Worm (Caenorhabditis elegans) whole organism, midembryonic: ENCODE data around the gene crb-3.

Experiments
- T22C8.4 ChIP-seq: fragments of 200-800 bp; sonication (Bioruptor generic); IDR thresholded peaks from 2 replicates; pipeline ENCODE4 v1.3.6; 2022; ENCODE audit warnings: missing genetic modification characterization, missing compliant biosample characterization
- cog-1 ChIP-seq: sonication (generic microtip); optimal IDR thresholded peaks from 2 replicates; lab custom pipeline; 2016; ENCODE audit warnings: missing genetic modification characterization, missing compliant biosample characterization
- flt-1 ChIP-seq: fragments of 200-800 bp; sonication (Bioruptor generic); IDR thresholded peaks from 2 replicates; pipeline ENCODE4 v1.3.6; 2022; ENCODE audit warnings: missing genetic modification characterization, missing compliant biosample characterization
- klf-2 ChIP-seq: fragments of 200-800 bp; sonication (Bioruptor generic); conservative IDR thresholded peaks from 2 replicates; pipeline ENCODE4 v1.3.6; 2022; ENCODE audit warnings: missing genetic modification reagents, missing genetic modification characterization, missing compliant biosample characterization
- med-1 ChIP-seq: sonication (generic microtip); optimal IDR thresholded peaks from 2 replicates; lab custom pipeline; 2017; ENCODE audit warnings: missing genetic modification characterization, mild to moderate bottlenecking, missing compliant biosample characterization, antibody characterized with exemption, missing genetic modification reagents; ENCODE audit not compliant: insufficient read depth
- ref-1 ChIP-seq: fragments of 200-800 bp; sonication (Bioruptor generic); conservative IDR thresholded peaks from 2 replicates; pipeline ENCODE4 v1.3.6; 2022; ENCODE audit warnings: missing genetic modification reagents, missing genetic modification characterization, missing compliant biosample characterization
- tab-1 ChIP-seq: fragments of 200-800 bp; sonication (Bioruptor generic); IDR thresholded peaks from 2 replicates; pipeline ENCODE4 v1.3.6; 2022; ENCODE audit warnings: missing genetic modification characterization, missing compliant biosample characterization
- ztf-23 ChIP-seq: fragments of 200-800 bp; sonication (Bioruptor generic); IDR thresholded peaks from 2 replicates; pipeline ENCODE4 v1.3.6; 2022; ENCODE audit warnings: missing genetic modification reagents, missing genetic modification characterization, missing compliant biosample characterization
- ztf-29 ChIP-seq: fragments of 200-800 bp; sonication (Bioruptor generic); IDR thresholded peaks from 2 replicates; pipeline ENCODE4 v1.3.6; 2022; ENCODE audit warnings: missing genetic modification reagents, missing genetic modification characterization, missing compliant biosample characterization

crb-3 gene

DNA sequence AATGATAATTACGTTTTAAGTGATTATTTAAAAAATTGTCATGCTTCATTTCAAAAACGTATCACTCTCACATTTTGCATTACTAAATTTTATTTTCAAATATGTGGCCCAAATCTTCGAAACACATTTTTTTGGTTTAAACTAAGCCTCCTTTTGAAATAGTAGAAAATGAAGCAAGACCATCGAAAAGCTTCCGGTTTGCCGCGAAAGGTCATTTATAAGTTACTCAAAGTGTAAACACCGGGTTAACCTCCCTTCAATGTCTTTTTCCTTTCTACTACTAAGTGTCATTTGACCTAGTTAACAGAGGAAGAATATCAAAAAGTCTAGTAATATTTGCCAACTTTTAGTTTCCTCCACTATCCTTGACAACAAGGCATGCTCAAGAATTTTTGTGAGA lies 3.2 kb downstream of the crb-3 start:
- TF ChIP-seq cog-1 (tag; lab: Kevin White, UChicago) (no peak), ref-1 (GFP tag; lab: Robert Waterston, UW) (no peak), flt-1 (GFP tag; lab: Robert Waterston, UW) (no peak), klf-2 (GFP tag; lab: Robert Waterston, UW) (no peak), ztf-29 (GFP tag; lab: Robert Waterston, UW) (no peak), tab-1 (no peak), med-1 (GFP tag; lab: Kevin White, UChicago) (no peak), T22C8.4 (GFP tag; lab: Robert Waterston, UW) (no peak), ztf-23 (no peak)

DNA sequence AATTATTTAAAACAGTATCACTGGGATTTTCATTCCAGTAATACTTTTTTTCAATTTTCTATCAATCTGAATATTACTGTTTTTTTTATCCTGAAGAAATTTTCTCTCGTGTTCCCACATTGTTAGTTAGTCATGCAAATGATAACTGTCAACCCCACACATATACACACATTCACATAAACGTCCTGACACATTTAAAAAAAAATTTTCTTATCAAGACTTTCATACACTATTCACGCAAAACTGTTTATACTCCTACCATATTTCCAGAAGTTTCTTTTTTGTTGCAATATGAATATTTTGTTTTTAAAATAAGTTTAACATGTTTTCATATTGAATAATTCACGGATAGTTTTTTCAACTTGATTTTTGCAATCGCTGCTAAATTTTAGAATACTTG lies 4.9 kb downstream of the crb-3 start:
- no peak for TF ChIP-seq T22C8.4 (GFP tag; lab: Robert Waterston, UW)
- no peak for TF ChIP-seq klf-2 (GFP tag; lab: Robert Waterston, UW)
- no peak for TF ChIP-seq ref-1 (GFP tag; lab: Robert Waterston, UW)
- no peak for TF ChIP-seq flt-1 (GFP tag; lab: Robert Waterston, UW)
- TF ChIP-seq cog-1 (tag; lab: Kevin White, UChicago): no peak
- TF ChIP-seq ztf-23: no peak
- TF ChIP-seq tab-1: no peak
- TF ChIP-seq ztf-29 (GFP tag; lab: Robert Waterston, UW): no peak

DNA sequence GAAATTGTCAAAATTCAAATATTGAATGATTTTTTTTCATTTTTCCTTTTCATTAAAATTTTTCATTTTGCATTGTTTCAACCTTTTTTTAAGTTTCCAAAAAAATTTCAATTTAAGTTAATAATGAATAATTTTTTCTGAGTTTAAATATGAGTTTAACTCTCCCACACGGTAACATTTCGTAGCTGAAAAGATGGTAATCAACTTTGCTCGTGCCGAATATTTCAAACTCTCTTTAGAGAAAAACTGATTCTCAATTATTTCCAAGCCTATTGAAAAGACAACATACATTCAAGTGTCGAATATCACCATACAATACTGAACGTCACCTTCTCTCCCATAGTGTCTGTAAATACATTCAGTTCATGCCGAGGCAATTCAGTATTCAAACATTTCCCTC lies 5.4 kb downstream of the crb-3 start:
- TF ChIP-seq med-1 (GFP tag; lab: Kevin White, UChicago): no peak
- TF ChIP-seq klf-2 (GFP tag; lab: Robert Waterston, UW): no peak
- no peak for TF ChIP-seq flt-1 (GFP tag; lab: Robert Waterston, UW)
- TF ChIP-seq tab-1: no peak

ce11 chrX:9210086-9210485 lies 6.5 kb downstream of the crb-3 start:
- TF ChIP-seq klf-2 (GFP tag; lab: Robert Waterston, UW): no peak
- TF ChIP-seq ref-1 (GFP tag; lab: Robert Waterston, UW): no peak
- no peak for TF ChIP-seq cog-1 (tag; lab: Kevin White, UChicago)
- no peak for TF ChIP-seq ztf-23
- no peak for TF ChIP-seq ztf-29 (GFP tag; lab: Robert Waterston, UW)
- TF ChIP-seq med-1 (GFP tag; lab: Kevin White, UChicago): no peak
- no peak for TF ChIP-seq T22C8.4 (GFP tag; lab: Robert Waterston, UW)
- TF ChIP-seq flt-1 (GFP tag; lab: Robert Waterston, UW): no peak
- no peak for TF ChIP-seq tab-1

DNA sequence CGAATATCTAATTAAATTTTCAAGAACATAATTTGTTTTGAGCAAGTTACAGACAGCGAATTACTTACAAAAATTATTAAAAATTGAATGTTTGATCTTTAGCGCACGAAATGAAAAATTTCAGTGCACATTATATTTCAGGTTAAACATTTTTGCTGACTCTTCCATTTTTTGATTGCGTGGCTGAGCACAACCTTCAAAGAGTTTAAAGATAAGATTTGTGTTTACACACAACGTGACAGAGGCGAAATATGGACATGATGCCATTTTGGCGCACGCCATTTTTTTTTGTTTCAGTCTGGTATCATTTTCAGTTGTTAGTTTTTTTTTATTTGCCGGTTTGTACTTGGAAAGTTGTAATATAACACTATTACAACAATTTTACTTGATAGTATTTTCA lies 9.1 kb downstream of the crb-3 start:
- no peak for TF ChIP-seq med-1 (GFP tag; lab: Kevin White, UChicago)
- no peak for TF ChIP-seq ref-1 (GFP tag; lab: Robert Waterston, UW)
- TF ChIP-seq T22C8.4 (GFP tag; lab: Robert Waterston, UW): no peak
- no peak for TF ChIP-seq klf-2 (GFP tag; lab: Robert Waterston, UW)
- no peak for TF ChIP-seq flt-1 (GFP tag; lab: Robert Waterston, UW)
- TF ChIP-seq cog-1 (tag; lab: Kevin White, UChicago): no peak
- TF ChIP-seq ztf-23: no peak
- no peak for TF ChIP-seq tab-1
- TF ChIP-seq ztf-29 (GFP tag; lab: Robert Waterston, UW): no peak

DNA sequence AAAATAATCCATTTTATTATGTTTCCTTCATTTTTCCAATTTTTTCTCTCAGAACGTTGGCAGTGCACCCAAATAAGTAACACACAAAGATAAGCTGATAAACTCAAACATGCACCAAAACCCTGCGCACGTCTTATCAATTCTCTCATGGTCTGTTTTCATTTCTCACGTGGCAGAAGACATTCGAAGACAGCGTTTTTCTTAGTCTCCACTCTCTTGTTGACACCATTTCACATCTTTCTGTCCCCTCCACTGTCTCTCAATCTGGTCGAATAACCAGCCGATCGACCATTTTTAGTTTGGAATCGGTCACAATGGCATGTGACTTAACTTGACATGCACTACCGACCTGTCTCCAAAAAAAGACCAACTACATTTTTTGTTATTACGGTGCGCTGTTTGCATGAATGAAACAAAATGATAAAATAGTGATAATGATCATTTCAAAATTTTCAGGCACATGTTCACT lies 10.3 kb downstream of the crb-3 start, which contains the start of gene C35B8.3:
TSS of gene C35B8.3 (plus strand) at position 51 of the 469 bp plus-strand sequence.
- TF ChIP-seq ztf-23: no peak
- no peak for TF ChIP-seq T22C8.4 (GFP tag; lab: Robert Waterston, UW)
- no peak for TF ChIP-seq med-1 (GFP tag; lab: Kevin White, UChicago)
- no peak for TF ChIP-seq tab-1
- no peak for TF ChIP-seq cog-1 (tag; lab: Kevin White, UChicago)
- no peak for TF ChIP-seq flt-1 (GFP tag; lab: Robert Waterston, UW)

- no peak for TF ChIP-seq tab-1
- no peak for TF ChIP-seq ztf-23
- 0 out of 2 replicates have a peak, but pooled peaks have one; percentile 51 for TF ChIP-seq klf-2 (GFP tag; lab: Robert Waterston, UW)
- peak; percentile 73 for TF ChIP-seq flt-1 (GFP tag; lab: Robert Waterston, UW)
- TF ChIP-seq ztf-29 (GFP tag; lab: Robert Waterston, UW): no peak
- peak; percentile 48 for TF ChIP-seq cog-1 (tag; lab: Kevin White, UChicago)
- TF ChIP-seq ref-1 (GFP tag; lab: Robert Waterston, UW): no peak
- TF ChIP-seq med-1 (GFP tag; lab: Kevin White, UChicago): no peak
- no peak for TF ChIP-seq T22C8.4 (GFP tag; lab: Robert Waterston, UW)
Measured at ce11 chrX:9225273-9225672, 21.7 kb downstream of the crb-3 start.

- TF ChIP-seq klf-2 (GFP tag; lab: Robert Waterston, UW) (no peak), med-1 (GFP tag; lab: Kevin White, UChicago) (no peak), T22C8.4 (GFP tag; lab: Robert Waterston, UW) (no peak), flt-1 (GFP tag; lab: Robert Waterston, UW) (no peak), cog-1 (tag; lab: Kevin White, UChicago) (no peak), tab-1 (no peak), ztf-29 (GFP tag; lab: Robert Waterston, UW) (no peak), ztf-23 (no peak), ref-1 (GFP tag; lab: Robert Waterston, UW) (no peak)
Measured at ce11 chrX:9226904-9227303, 23.3 kb downstream of the crb-3 start.

DNA sequence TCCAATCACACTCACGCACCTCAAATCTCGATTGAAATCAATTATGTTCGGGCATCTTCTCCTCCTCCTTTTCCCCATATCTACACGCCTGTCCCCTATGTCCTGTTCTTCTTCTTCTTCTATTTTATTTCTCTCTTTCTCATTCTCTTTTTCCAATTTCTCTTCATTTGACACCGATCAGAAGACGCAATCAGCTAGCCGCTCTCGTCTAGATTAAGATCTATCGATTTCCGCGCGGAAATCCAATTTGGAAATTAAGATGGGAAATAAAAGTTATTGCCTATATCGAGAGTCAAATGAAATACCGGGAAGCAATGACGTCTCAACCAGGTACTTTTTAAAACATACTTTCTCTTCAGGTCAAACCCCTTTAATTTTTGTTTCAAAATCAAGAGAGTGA lies 24.9 kb downstream of the crb-3 start:
- TF ChIP-seq med-1 (GFP tag; lab: Kevin White, UChicago) (no peak), ztf-23 (no peak), klf-2 (GFP tag; lab: Robert Waterston, UW) (no peak), ref-1 (GFP tag; lab: Robert Waterston, UW) (no peak), cog-1 (tag; lab: Kevin White, UChicago) (no peak)

DNA sequence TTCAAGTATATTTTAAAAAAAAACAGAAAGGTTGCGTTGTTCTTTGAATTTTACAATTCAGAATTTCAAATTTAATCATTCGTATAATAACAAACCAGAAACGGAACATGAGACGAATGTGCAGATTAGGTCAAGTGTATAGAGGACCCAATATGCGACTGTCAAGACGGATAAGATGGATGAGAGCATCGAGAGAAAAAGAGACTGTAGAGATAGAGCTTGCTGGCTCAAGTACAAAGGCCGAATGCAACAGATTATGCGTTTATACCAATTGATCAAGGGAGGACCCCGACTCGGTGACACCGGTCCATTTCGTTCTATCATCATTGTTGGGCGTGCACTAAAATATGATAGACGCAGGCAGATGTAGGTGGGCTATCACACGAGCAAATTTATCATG lies 26.8 kb downstream of the crb-3 start:
- TF ChIP-seq cog-1 (tag; lab: Kevin White, UChicago) (no peak), med-1 (GFP tag; lab: Kevin White, UChicago) (no peak), ref-1 (GFP tag; lab: Robert Waterston, UW) (no peak)
